Worm (Caenorhabditis elegans): ENCODE data around the gene Y53G8AM.4.

DNA sequence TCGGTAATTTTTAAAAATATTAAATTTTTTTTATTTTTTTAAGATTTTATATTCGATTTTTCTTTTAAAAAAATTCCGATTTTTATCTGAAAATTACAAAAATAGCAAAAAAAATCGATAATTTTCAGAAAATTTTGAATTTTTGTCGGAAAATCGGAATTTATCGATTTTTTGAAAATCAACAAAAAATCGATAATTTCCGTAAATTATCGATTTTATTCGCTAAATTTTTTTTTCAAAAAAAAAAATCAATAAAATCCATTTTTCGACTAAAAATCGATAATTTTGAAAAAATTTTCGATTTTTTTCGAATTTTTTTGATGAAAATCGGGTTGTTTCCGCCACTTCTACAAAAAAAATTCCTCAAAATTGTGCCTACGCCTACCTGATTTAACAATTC, 13.1 kb downstream of the Y53G8AM.4 start:
- TF ChIP-seq unc-39 (tag; optimal IDR thresholded peaks at IDR 0.05) (no peak), mep-1 (tag; optimal IDR thresholded peaks at IDR 0.05) (no peak), lin-32 (GFP tag; optimal IDR thresholded peaks at IDR 0.05) (no peak), blmp-1 (tag; optimal IDR thresholded peaks at IDR 0.05) (no peak), mab-5 (tag; optimal IDR thresholded peaks at IDR 0.05) (no peak), ztf-11 (tag; optimal IDR thresholded peaks at IDR 0.05) (no peak)
